Worm (Caenorhabditis elegans) whole organism, young adult: ENCODE data around the gene ZC412.5.
A peak's percentile ranks its signal among the peaks of the same experiment; 100 is the strongest.

Experiments
- B0261.1 ChIP-seq: sonication (generic microtip); optimal IDR thresholded peaks from 2 replicates; lab custom pipeline; 2016; ENCODE audit warnings: mild to moderate bottlenecking, missing genetic modification characterization, moderate library complexity, missing compliant biosample characterization
- B0336.3 ChIP-seq: fragments of 200-800 bp; sonication (Bioruptor generic); IDR thresholded peaks from 2 replicates; pipeline ENCODE4 v1.3.6; 2022; ENCODE audit warnings: missing genetic modification characterization, missing compliant biosample characterization
- C06A6.2 ChIP-seq: fragments of 200-800 bp; sonication (Bioruptor generic); conservative IDR thresholded peaks from 2 replicates; pipeline ENCODE4 v1.3.6; 2022; ENCODE audit warnings: missing genetic modification characterization, missing compliant biosample characterization
- D2030.7 ChIP-seq: fragments of 200-800 bp; sonication (Bioruptor generic); IDR thresholded peaks from 2 replicates; pipeline ENCODE4 v1.3.6; 2022; ENCODE audit warnings: missing genetic modification reagents, missing genetic modification characterization, missing compliant biosample characterization
- F22D6.2 ChIP-seq: sonication (generic microtip); optimal IDR thresholded peaks from 2 replicates; lab custom pipeline; 2016; ENCODE audit warnings: mild to moderate bottlenecking, missing genetic modification characterization, missing compliant biosample characterization
- F37B4.10 ChIP-seq: fragments of 200-800 bp; sonication (Bioruptor generic); IDR thresholded peaks from 2 replicates; pipeline ENCODE4 v1.3.6; 2022; ENCODE audit warnings: missing genetic modification characterization, missing compliant biosample characterization
- F57C9.4 ChIP-seq: sonication (generic microtip); optimal IDR thresholded peaks from 2 replicates; lab custom pipeline; 2017; ENCODE audit warnings: mild to moderate bottlenecking, missing genetic modification characterization, missing compliant biosample characterization
- K12H6.12 ChIP-seq: fragments of 200-800 bp; sonication (Bioruptor generic); optimal IDR thresholded peaks from 2 replicates; lab custom pipeline; 2018; ENCODE audit warnings: mild to moderate bottlenecking, missing genetic modification characterization, missing compliant biosample characterization
- T26A5.8 ChIP-seq: sonication (generic microtip); optimal IDR thresholded peaks from 2 replicates; lab custom pipeline; 2016; ENCODE audit warnings: missing genetic modification characterization, missing compliant biosample characterization
- Y53F4B.3 ChIP-seq: fragments of 200-800 bp; sonication (Bioruptor generic); IDR thresholded peaks from 2 replicates; pipeline ENCODE4 v1.3.6; 2022; ENCODE audit warnings: missing genetic modification reagents, missing genetic modification characterization, missing compliant biosample characterization
- Y79H2A.3 ChIP-seq: fragments of 200-800 bp; sonication (Bioruptor generic); conservative IDR thresholded peaks from 2 replicates; pipeline ENCODE4 v1.3.6; 2022; ENCODE audit warnings: missing genetic modification reagents, missing genetic modification characterization, missing compliant biosample characterization
- ZK185.1 ChIP-seq: sonication (generic microtip); optimal IDR thresholded peaks from 2 replicates; lab custom pipeline; 2016; ENCODE audit warnings: mild to moderate bottlenecking, missing genetic modification characterization, missing compliant biosample characterization; ENCODE audit not compliant: poor library complexity, severe bottlenecking
- attf-5 ChIP-seq: fragments of 200-800 bp; sonication (Bioruptor generic); optimal IDR thresholded peaks from 2 replicates; lab custom pipeline; 2018; ENCODE audit warnings: mild to moderate bottlenecking, missing genetic modification characterization, missing compliant biosample characterization
- attf-6 ChIP-seq: fragments of 200-800 bp; sonication (Bioruptor generic); IDR thresholded peaks from 2 replicates; pipeline ENCODE4 v1.3.6; 2022; ENCODE audit warnings: missing genetic modification reagents, missing genetic modification characterization, missing compliant biosample characterization
- bed-1 ChIP-seq: fragments of 200-800 bp; sonication (Bioruptor generic); IDR thresholded peaks from 2 replicates; pipeline ENCODE4 v1.3.6; 2022; ENCODE audit warnings: missing genetic modification reagents, missing genetic modification characterization, missing compliant biosample characterization
- cebp-1 ChIP-seq, 2 experiments: fragments of 200-800 bp in 1 of 2; sonication (Bioruptor generic) in 1 of 2; sonication (generic microtip) in 1 of 2; IDR thresholded peaks in 1 of 2; optimal IDR thresholded peaks in 1 of 2; 2 replicates each; pipeline versions ENCODE4 v1.3.6 to Lab custom; 2017 to 2022; ENCODE audit warnings: missing compliant biosample characterization in 2 of 2, missing genetic modification characterization in 2 of 2, mild to moderate bottlenecking in 1 of 2, missing genetic modification reagents in 1 of 2, moderate library complexity in 1 of 2
- ceh-100 ChIP-seq: fragments of 200-800 bp; sonication (Bioruptor generic); IDR thresholded peaks from 2 replicates; pipeline ENCODE4 v1.3.6; 2022; ENCODE audit warnings: missing genetic modification reagents, missing genetic modification characterization, missing compliant biosample characterization
- ceh-27 ChIP-seq: fragments of 200-800 bp; sonication (Bioruptor generic); optimal IDR thresholded peaks from 2 replicates; lab custom pipeline; 2018; ENCODE audit warnings: mild to moderate bottlenecking, missing genetic modification characterization, moderate library complexity, missing compliant biosample characterization
- ceh-58 ChIP-seq: fragments of 200-800 bp; sonication (Bioruptor generic); IDR thresholded peaks from 2 replicates; pipeline ENCODE4 v1.3.6; 2022; ENCODE audit warnings: missing genetic modification characterization, missing compliant biosample characterization
- ceh-91 ChIP-seq: fragments of 200-800 bp; sonication (Bioruptor generic); IDR thresholded peaks from 2 replicates; pipeline ENCODE4 v1.3.6; 2022; ENCODE audit warnings: missing genetic modification reagents, missing genetic modification characterization, missing compliant biosample characterization
- die-1 ChIP-seq: sonication (generic microtip); optimal IDR thresholded peaks from 2 replicates; lab custom pipeline; 2016; ENCODE audit warnings: missing genotype, mild to moderate bottlenecking, missing genetic modification characterization, missing compliant biosample characterization
- dox-1 ChIP-seq: fragments of 200-800 bp; sonication (Bioruptor generic); IDR thresholded peaks from 2 replicates; pipeline ENCODE4 v1.3.6; 2022; ENCODE audit warnings: missing genetic modification reagents, missing genetic modification characterization, missing compliant biosample characterization
- ekl-4 ChIP-seq: fragments of 200-800 bp; sonication (Bioruptor generic); IDR thresholded peaks from 2 replicates; pipeline ENCODE4 v1.3.6; 2022; ENCODE audit warnings: missing genetic modification reagents, missing genetic modification characterization, missing compliant biosample characterization
- gei-17 ChIP-seq: fragments of 200-800 bp; sonication (Bioruptor generic); optimal IDR thresholded peaks from 2 replicates; lab custom pipeline; 2018; ENCODE audit warnings: mild to moderate bottlenecking, missing genetic modification characterization, missing compliant biosample characterization
- hlh-12 ChIP-seq: sonication (generic microtip); optimal IDR thresholded peaks from 2 replicates; lab custom pipeline; 2016; ENCODE audit warnings: missing genetic modification characterization, missing compliant biosample characterization
- hmg-1.2 ChIP-seq: fragments of 200-800 bp; sonication (Bioruptor generic); IDR thresholded peaks from 2 replicates; pipeline ENCODE4 v1.3.6; 2022; ENCODE audit warnings: missing genetic modification reagents, missing genetic modification characterization, missing compliant biosample characterization
- hmg-20 ChIP-seq: fragments of 200-800 bp; sonication (Bioruptor generic); IDR thresholded peaks from 2 replicates; pipeline ENCODE4 v1.3.6; 2022; ENCODE audit warnings: missing genetic modification reagents, missing genetic modification characterization, missing compliant biosample characterization
- let-526 ChIP-seq: fragments of 200-800 bp; sonication (Bioruptor generic); IDR thresholded peaks from 2 replicates; pipeline ENCODE4 v1.3.6; 2022; ENCODE audit warnings: missing genetic modification reagents, missing genetic modification characterization, missing compliant biosample characterization
- lin-35 ChIP-seq, 3 experiments: fragments of 150-350 bp in 2 of 3; sonication (generic microtip) in 1 of 3; optimal IDR thresholded peaks; 2 replicates each; lab custom pipeline; 2014 to 2018; ENCODE audit warnings: missing biosample characterization in 3 of 3, missing genetic modification characterization in 3 of 3, missing genetic modification reagents in 3 of 3
- mes-4 ChIP-seq: sonication (generic microtip); optimal IDR thresholded peaks from 2 replicates; lab custom pipeline; 2016; ENCODE audit warnings: missing genotype, missing genetic modification characterization, missing compliant biosample characterization
- mxl-1 ChIP-seq: sonication (generic microtip); optimal IDR thresholded peaks from 2 replicates; lab custom pipeline; 2016; ENCODE audit warnings: missing genetic modification characterization, missing compliant biosample characterization
- nfya-1 ChIP-seq: sonication (generic microtip); optimal IDR thresholded peaks from 2 replicates; lab custom pipeline; 2017; ENCODE audit warnings: antibody characterized with exemption, missing compliant biosample characterization, missing genetic modification characterization, borderline replicate concordance; ENCODE audit not compliant: insufficient read depth
- nhr-120 ChIP-seq: fragments of 200-800 bp; sonication (Bioruptor generic); IDR thresholded peaks from 2 replicates; pipeline ENCODE4 v1.3.6; 2022; ENCODE audit warnings: missing genetic modification characterization, missing compliant biosample characterization
- nhr-27 ChIP-seq: fragments of 200-800 bp; sonication (Bioruptor generic); optimal IDR thresholded peaks from 2 replicates; lab custom pipeline; 2018; ENCODE audit warnings: mild to moderate bottlenecking, missing genetic modification characterization, moderate library complexity, missing compliant biosample characterization
- nhr-90 ChIP-seq: sonication (generic microtip); optimal IDR thresholded peaks from 2 replicates; lab custom pipeline; 2016; ENCODE audit warnings: missing genotype, mild to moderate bottlenecking, missing genetic modification characterization, missing compliant biosample characterization
- pha-4 ChIP-seq: fragments of 150-350 bp; sonication (generic microtip); optimal IDR thresholded peaks from 2 replicates; lab custom pipeline; 2014; ENCODE audit warnings: missing biosample characterization, missing genetic modification reagents, missing genetic modification characterization
- rcor-1 ChIP-seq: fragments of 200-800 bp; sonication (Bioruptor generic); IDR thresholded peaks from 2 replicates; pipeline ENCODE4 v1.3.6; 2022; ENCODE audit warnings: missing genetic modification reagents, missing genetic modification characterization, missing compliant biosample characterization
- rec-8 ChIP-seq, 2 experiments: sonication (generic microtip); optimal IDR thresholded peaks; 2 replicates each; lab custom pipeline; 2016; ENCODE audit warnings: mild to moderate bottlenecking in 2 of 2, missing genetic modification characterization in 2 of 2, missing genetic modification reagents in 2 of 2, missing genotype in 2 of 2, missing biosample characterization in 1 of 2, missing compliant biosample characterization in 1 of 2, moderate library complexity in 1 of 2
- sdz-38 ChIP-seq: sonication (generic microtip); optimal IDR thresholded peaks from 2 replicates; lab custom pipeline; 2016; ENCODE audit warnings: missing genotype, missing genetic modification characterization, missing compliant biosample characterization
- snpc-3.4 ChIP-seq: sonication (generic microtip); optimal IDR thresholded peaks from 2 replicates; lab custom pipeline; 2017; ENCODE audit warnings: missing genetic modification characterization, mild to moderate bottlenecking, missing compliant biosample characterization, antibody characterized with exemption, moderate library complexity, missing genotype, missing genetic modification reagents
- somi-1 ChIP-seq: fragments of 200-800 bp; sonication (Bioruptor generic); optimal IDR thresholded peaks from 2 replicates; lab custom pipeline; 2018; ENCODE audit warnings: mild to moderate bottlenecking, missing genetic modification characterization, missing compliant biosample characterization
- tbp1 ChIP-seq: fragments of 200-800 bp; sonication (Bioruptor generic); optimal IDR thresholded peaks from 2 replicates; lab custom pipeline; 2018; ENCODE audit warnings: mild to moderate bottlenecking, missing genetic modification characterization, missing compliant biosample characterization
- tbx-9 ChIP-seq: sonication (generic microtip); optimal IDR thresholded peaks from 2 replicates; lab custom pipeline; 2016; ENCODE audit warnings: borderline replicate concordance, missing genetic modification characterization, inconsistent platforms, missing compliant biosample characterization
- tlf-1 ChIP-seq: fragments of 200-800 bp; sonication (Bioruptor generic); optimal IDR thresholded peaks from 2 replicates; lab custom pipeline; 2018; ENCODE audit warnings: mild to moderate bottlenecking, missing genetic modification characterization, missing compliant biosample characterization
- unc-62 ChIP-seq: fragments of 150-350 bp; optimal IDR thresholded peaks from 2 replicates; lab custom pipeline; 2014; ENCODE audit warnings: missing biosample characterization, missing genetic modification reagents, missing genetic modification characterization
- ztf-18 ChIP-seq: sonication (generic microtip); optimal IDR thresholded peaks from 2 replicates; lab custom pipeline; 2016; ENCODE audit warnings: missing genotype, mild to moderate bottlenecking, missing genetic modification characterization, missing compliant biosample characterization
- ztf-22 ChIP-seq: fragments of 200-800 bp; sonication (Bioruptor generic); optimal IDR thresholded peaks from 2 replicates; lab custom pipeline; 2018; ENCODE audit warnings: mild to moderate bottlenecking, missing genetic modification characterization, moderate library complexity, missing compliant biosample characterization
- ztf-25 ChIP-seq: fragments of 200-800 bp; sonication (Bioruptor generic); IDR thresholded peaks from 2 replicates; pipeline ENCODE4 v1.3.6; 2022; ENCODE audit warnings: missing genetic modification reagents, missing genetic modification characterization, missing compliant biosample characterization
- ztf-3 ChIP-seq: fragments of 200-800 bp; sonication (Bioruptor generic); optimal IDR thresholded peaks from 2 replicates; lab custom pipeline; 2018; ENCODE audit warnings: mild to moderate bottlenecking, missing genetic modification characterization, missing compliant biosample characterization

The ZC412.5 gene

DNA sequence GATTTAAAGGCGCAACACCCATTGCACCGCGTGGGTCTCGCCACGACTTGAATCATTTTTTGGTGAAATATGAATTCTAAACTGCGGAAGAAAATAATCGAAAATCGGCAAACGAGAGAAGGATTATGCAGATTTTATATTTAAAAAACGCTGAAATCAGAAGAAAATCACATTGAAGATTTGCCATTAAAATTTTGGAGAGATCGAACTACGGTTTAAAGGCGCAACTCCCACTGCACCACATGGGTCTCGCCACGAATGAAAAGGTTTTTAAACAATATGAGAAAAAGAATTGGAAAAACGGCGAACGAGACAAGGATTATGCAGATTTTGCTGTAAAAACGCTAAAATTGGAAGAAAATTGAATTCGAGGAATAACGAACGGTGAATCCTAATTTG is 42.5 kb downstream of the ZC412.5 start:
- TF ChIP-seq attf-5 (GFP tag; lab: Kevin White, UChicago) (no peak), nhr-120 (GFP tag; lab: Robert Waterston, UW) (no peak), ztf-18 (tag; lab: Kevin White, UChicago) (no peak), ceh-91 (GFP tag; lab: Robert Waterston, UW) (0 out of 2 replicates have a peak, but pooled peaks have one; percentile 22), ceh-100 (GFP tag; lab: Robert Waterston, UW) (no peak), hlh-12 (tag; lab: Kevin White, UChicago) (no peak), ekl-4 (no peak), die-1 (tag; lab: Kevin White, UChicago) (no peak), hmg-1.2 (no peak), T26A5.8 (tag; lab: Kevin White, UChicago) (no peak), sdz-38 (tag; lab: Kevin White, UChicago) (no peak), gei-17 (no peak), snpc-3.4 (tag; lab: Kevin White, UChicago) (peak; percentile 61), mes-4 (tag; lab: Kevin White, UChicago) (no peak), let-526 (no peak), Y53F4B.3 (no peak), dox-1 (GFP tag; lab: Robert Waterston, UW) (peak; percentile 31; the same call in 1 of the 2 replicates), rec-8 (tag; optimal IDR thresholded peaks at IDR 0.05; lab: Kevin White, UChicago) (no peak), Y79H2A.3 (GFP tag; lab: Robert Waterston, UW) (no peak), ztf-22 (GFP tag; lab: Kevin White, UChicago) (no peak), hmg-20 (GFP tag; lab: Robert Waterston, UW) (no peak), tlf-1 (GFP tag; lab: Kevin White, UChicago) (peak; percentile 45), ceh-58 (GFP tag; lab: Robert Waterston, UW) (no peak), D2030.7 (GFP tag; lab: Robert Waterston, UW) (no peak; the same call in none of the 2 replicates), cebp-1 (GFP tag; IDR thresholded peaks at IDR 0.05; lab: Robert Waterston, UW) (no peak), cebp-1 (tag; optimal IDR thresholded peaks at IDR 0.05; lab: Kevin White, UChicago) (no peak), pha-4 (tag; lab: Kevin White, UChicago) (no peak), unc-62 (GFP tag; lab: Kevin White, UChicago) (no peak), nhr-27 (tag; lab: Kevin White, UChicago) (no peak), nhr-90 (tag; lab: Kevin White, UChicago) (no peak), bed-1 (GFP tag; lab: Robert Waterston, UW) (no peak), F37B4.10 (GFP tag; lab: Robert Waterston, UW) (no peak), F57C9.4 (tag; lab: Kevin White, UChicago) (no peak), B0261.1 (tag; lab: Kevin White, UChicago) (no peak), ZK185.1 (tag; lab: Kevin White, UChicago) (no peak), F22D6.2 (no peak), C06A6.2 (GFP tag; lab: Robert Waterston, UW) (no peak), lin-35 (GFP tag; optimal IDR thresholded peaks at IDR 0.05; lab: Kevin White, UChicago) (no peak), tbp1 (GFP tag; lab: Kevin White, UChicago) (peak; percentile 40), ceh-27 (no peak), ztf-25 (GFP tag; lab: Robert Waterston, UW) (no peak), B0336.3 (peak; percentile 31; the same call in 1 of the 2 replicates), K12H6.12 (no peak), somi-1 (GFP tag; lab: Kevin White, UChicago) (no peak), nfya-1 (tag; lab: Kevin White, UChicago) (no peak), mxl-1 (tag; lab: Kevin White, UChicago) (no peak), tbx-9 (tag; lab: Kevin White, UChicago) (no peak), ztf-3 (GFP tag; lab: Kevin White, UChicago) (no peak), rcor-1 (GFP tag; lab: Robert Waterston, UW) (no peak), attf-6 (GFP tag; lab: Robert Waterston, UW) (no peak)
